Fruit fly (Drosophila melanogaster): ENCODE results near the gene CG13877.

The CG13877 gene

dm6 chr3L:199050-199745, 18.7 kb upstream of the CG13877 start (continued):
- TF ChIP-seq jumu (GFP tag; optimal IDR thresholded peaks at IDR 0.05) (peak; percentile 48), CG14965 (GFP tag; optimal IDR thresholded peaks at IDR 0.05; ENCODE audit: borderline replicate concordance) (no peak), CG3838 (GFP tag; optimal IDR thresholded peaks at IDR 0.05) (no peak), dimm (GFP tag; IDR thresholded peaks at IDR 0.05) (no peak), Hmx (GFP tag; optimal IDR thresholded peaks at IDR 0.05) (no peak), bbx (GFP tag; IDR thresholded peaks at IDR 0.05; ENCODE audit: partially characterized antibody) (peak; percentile 60), CG15479 (GFP tag; optimal IDR thresholded peaks at IDR 0.05) (no peak), sim (GFP tag; IDR thresholded peaks at IDR 0.05) (no peak), Fer1 (GFP tag; optimal IDR thresholded peaks at IDR 0.05) (no peak), zfh2 (GFP tag; optimal IDR thresholded peaks at IDR 0.05) (peak; percentile 25), CHES-1-like (GFP tag; optimal IDR thresholded peaks at IDR 0.05) (peak; percentile 80), ab (GFP tag; optimal IDR thresholded peaks at IDR 0.05) (no peak), CG31224 (GFP tag; IDR thresholded peaks at IDR 0.05) (peak; percentile 40; the same call in 1 of the 2 replicates), cwo (GFP tag; optimal IDR thresholded peaks at IDR 0.05) (no peak), CG14441 (GFP tag; IDR thresholded peaks at IDR 0.05) (no peak), CG7556 (GFP tag; optimal IDR thresholded peaks at IDR 0.05) (no peak), GATAe (GFP tag; conservative IDR thresholded peaks at IDR 0.05) (no peak), CG11695 (GFP tag; IDR thresholded peaks at IDR 0.05) (peak; percentile 42; the same call in 1 of the 3 replicates), CG9817 (tag; optimal IDR thresholded peaks at IDR 0.05) (peak; percentile 35), Nf-YA (GFP tag; IDR thresholded peaks at IDR 0.05) (peak; percentile 42; the same call in 1 of the 2 replicates), cg (GFP tag; optimal IDR thresholded peaks at IDR 0.05) (no peak), CG11504 (tag; optimal IDR thresholded peaks at IDR 0.05) (no peak), NFAT (GFP tag; IDR thresholded peaks at IDR 0.05) (peak; percentile 31; the same call in 1 of the 2 replicates), amos (GFP tag; IDR thresholded peaks at IDR 0.05; ENCODE audit: partially characterized antibody) (peak; percentile 64), CG15514 (GFP tag; optimal IDR thresholded peaks at IDR 0.05) (peak; percentile 25), aop (GFP tag; IDR thresholded peaks at IDR 0.05) (no peak), fd64A (GFP tag; optimal IDR thresholded peaks at IDR 0.05) (no peak), MBD-R2 (GFP tag; IDR thresholded peaks at IDR 0.05) (peak; percentile 89), bsh (GFP tag; optimal IDR thresholded peaks at IDR 0.05) (no peak), eve (GFP tag; optimal IDR thresholded peaks at IDR 0.05) (no peak), Dip3 (GFP tag; optimal IDR thresholded peaks at IDR 0.05) (no peak), wek (GFP tag; optimal IDR thresholded peaks at IDR 0.05) (no peak), Rx (GFP tag; IDR thresholded peaks at IDR 0.05) (0 out of 2 replicates have a peak, but pooled peaks have one; percentile 17), gfzf (GFP tag; optimal IDR thresholded peaks at IDR 0.05) (peak; percentile 2), CG11247 (GFP tag; IDR thresholded peaks at IDR 0.05) (no peak), Hmr (GFP tag; optimal IDR thresholded peaks at IDR 0.05) (peak; percentile 36), Taf1 (GFP tag; IDR thresholded peaks at IDR 0.05) (no peak), hb (GFP tag; IDR thresholded peaks at IDR 0.05; ENCODE audit: partially characterized antibody) (peak; percentile 30; the same call in 1 of the 3 replicates), CG13775 (GFP tag; optimal IDR thresholded peaks at IDR 0.05) (no peak), Bgb (GFP tag; IDR thresholded peaks at IDR 0.05; ENCODE audit: partially characterized antibody) (peak; percentile 54; the same call in 1 of the 2 replicates), CG12219 (GFP tag; optimal IDR thresholded peaks at IDR 0.05) (no peak), Gug (GFP tag; IDR thresholded peaks at IDR 0.05) (peak; percentile 28; the same call in 1 of the 4 replicates), tin (GFP tag; optimal IDR thresholded peaks at IDR 0.05) (peak; percentile 0), Max (GFP tag; optimal IDR thresholded peaks at IDR 0.05) (peak; percentile 16), Sry-β (GFP tag; optimal IDR thresholded peaks at IDR 0.05) (no peak), ci (GFP tag; IDR thresholded peaks at IDR 0.05) (peak; percentile 52; the same call in 1 of the 3 replicates), maf-S (GFP tag; optimal IDR thresholded peaks at IDR 0.05) (no peak), CG8290 (GFP tag; optimal IDR thresholded peaks at IDR 0.05) (no peak), CG8290 (tag; optimal IDR thresholded peaks at IDR 0.05) (no peak), CG13624 (GFP tag; optimal IDR thresholded peaks at IDR 0.05) (no peak)
